Worm (Caenorhabditis elegans) whole organism, mixed stage, embryonic: ENCODE measurements around the gene zipt-2.1.

Source experiments
- M03D4.4 ChIP-seq: sonication (generic microtip); optimal IDR thresholded peaks from 2 replicates; lab custom pipeline; 2017; ENCODE audit warnings: mild to moderate bottlenecking, missing genetic modification characterization, missing compliant biosample characterization
- bed-3 ChIP-seq: fragments of 200-800 bp; sonication (Bioruptor generic); optimal IDR thresholded peaks from 3 replicates; lab custom pipeline; 2018; ENCODE audit warnings: mild to moderate bottlenecking, missing genetic modification characterization, moderate library complexity, missing compliant biosample characterization
- ceh-39 ChIP-seq: fragments of 150-350 bp; optimal IDR thresholded peaks from 2 replicates; lab custom pipeline; 2014; ENCODE audit warnings: missing biosample characterization, missing genetic modification characterization
- ceh-83 ChIP-seq: fragments of 200-800 bp; sonication (Bioruptor generic); optimal IDR thresholded peaks from 2 replicates; lab custom pipeline; 2018; ENCODE audit warnings: mild to moderate bottlenecking, missing genetic modification characterization, missing compliant biosample characterization
- ces-1 ChIP-seq: fragments of 150-350 bp; optimal IDR thresholded peaks from 2 replicates; lab custom pipeline; 2014; ENCODE audit warnings: missing biosample characterization, missing genetic modification reagents, missing genetic modification characterization
- cnd-1 ChIP-seq: fragments of 200-800 bp; sonication (Bioruptor generic); optimal IDR thresholded peaks from 2 replicates; lab custom pipeline; 2018; ENCODE audit warnings: mild to moderate bottlenecking, missing genetic modification characterization, missing compliant biosample characterization
- elt-1 ChIP-seq: sonication (generic microtip); optimal IDR thresholded peaks from 2 replicates; lab custom pipeline; 2017; ENCODE audit warnings: missing genetic modification characterization, mild to moderate bottlenecking, missing compliant biosample characterization, antibody characterized with exemption, moderate library complexity, borderline replicate concordance; ENCODE audit not compliant: insufficient read depth
- elt-3 ChIP-seq: fragments of 150-350 bp; optimal IDR thresholded peaks from 2 replicates; lab custom pipeline; 2014; ENCODE audit warnings: missing biosample characterization, missing genetic modification characterization
- flh-1 ChIP-seq: fragments of 200-800 bp; sonication (Bioruptor generic); optimal IDR thresholded peaks from 2 replicates; lab custom pipeline; 2018; ENCODE audit warnings: mild to moderate bottlenecking, missing genetic modification characterization, moderate library complexity, missing compliant biosample characterization
- ham-2 ChIP-seq: fragments of 200-800 bp; sonication (Bioruptor generic); optimal IDR thresholded peaks from 2 replicates; lab custom pipeline; 2018; ENCODE audit warnings: mild to moderate bottlenecking, missing genetic modification characterization, missing compliant biosample characterization
- hlh-1 ChIP-seq: fragments of 150-350 bp; optimal IDR thresholded peaks from 2 replicates; lab custom pipeline; 2014; ENCODE audit warnings: missing biosample characterization, missing genetic modification reagents, missing genetic modification characterization
- lin-13 ChIP-seq: fragments of 150-350 bp; optimal IDR thresholded peaks from 2 replicates; lab custom pipeline; 2014; ENCODE audit warnings: missing biosample characterization, missing genetic modification characterization
- lin-32 ChIP-seq: fragments of 200-800 bp; sonication (Bioruptor generic); optimal IDR thresholded peaks from 2 replicates; lab custom pipeline; 2018; ENCODE audit warnings: mild to moderate bottlenecking, missing genetic modification characterization, missing compliant biosample characterization
- lsy-2 ChIP-seq: fragments of 150-350 bp; optimal IDR thresholded peaks from 2 replicates; lab custom pipeline; 2014; ENCODE audit warnings: missing biosample characterization, missing genetic modification characterization
- mab-5 ChIP-seq: fragments of 150-350 bp; optimal IDR thresholded peaks from 2 replicates; lab custom pipeline; 2014; ENCODE audit warnings: missing biosample characterization, missing genetic modification characterization
- mep-1 ChIP-seq: fragments of 150-350 bp; optimal IDR thresholded peaks from 2 replicates; lab custom pipeline; 2017; ENCODE audit warnings: missing biosample characterization, missing genetic modification reagents, missing genetic modification characterization, inconsistent platforms
- mls-2 ChIP-seq: sonication (generic microtip); optimal IDR thresholded peaks from 2 replicates; lab custom pipeline; 2016; ENCODE audit warnings: mild to moderate bottlenecking, missing genetic modification characterization, moderate library complexity, missing compliant biosample characterization
- nhr-12 ChIP-seq: fragments of 150-350 bp; optimal IDR thresholded peaks from 2 replicates; lab custom pipeline; 2014; ENCODE audit warnings: missing biosample characterization, missing genetic modification characterization
- nhr-2 ChIP-seq: fragments of 150-350 bp; optimal IDR thresholded peaks from 2 replicates; lab custom pipeline; 2014; ENCODE audit warnings: missing biosample characterization, missing genetic modification characterization
- nhr-237 ChIP-seq: fragments of 150-350 bp; optimal IDR thresholded peaks from 2 replicates; lab custom pipeline; 2014; ENCODE audit warnings: missing biosample characterization, missing genetic modification characterization
- nhr-28 ChIP-seq: fragments of 150-350 bp; optimal IDR thresholded peaks from 2 replicates; lab custom pipeline; 2014; ENCODE audit warnings: missing biosample characterization, missing genetic modification characterization
- nhr-76 ChIP-seq: sonication (generic microtip); optimal IDR thresholded peaks from 2 replicates; lab custom pipeline; 2017; ENCODE audit warnings: missing biosample characterization, missing genetic modification characterization
- pha-4 ChIP-seq: fragments of 150-350 bp; optimal IDR thresholded peaks from 2 replicates; lab custom pipeline; 2018; ENCODE audit warnings: missing biosample characterization, missing genetic modification reagents, missing genetic modification characterization
- sem-2 ChIP-seq: fragments of 200-800 bp; sonication (Bioruptor generic); optimal IDR thresholded peaks from 2 replicates; lab custom pipeline; 2018; ENCODE audit warnings: mild to moderate bottlenecking, missing genetic modification characterization, missing compliant biosample characterization
- snpc-4 ChIP-seq: fragments of 150-350 bp; optimal IDR thresholded peaks from 2 replicates; lab custom pipeline; 2014; ENCODE audit warnings: missing biosample characterization, missing genetic modification characterization
- sptf-1 ChIP-seq: sonication (generic microtip); optimal IDR thresholded peaks from 2 replicates; lab custom pipeline; 2017; ENCODE audit warnings: mild to moderate bottlenecking, missing genetic modification characterization, moderate library complexity, missing compliant biosample characterization
- tbx-8 ChIP-seq: fragments of 200-800 bp; sonication (Bioruptor generic); optimal IDR thresholded peaks from 2 replicates; lab custom pipeline; 2018; ENCODE audit warnings: mild to moderate bottlenecking, missing genetic modification characterization, moderate library complexity, missing compliant biosample characterization
- unc-120 ChIP-seq: sonication (generic microtip); optimal IDR thresholded peaks from 2 replicates; lab custom pipeline; 2017; ENCODE audit warnings: missing genetic modification characterization, missing compliant biosample characterization; ENCODE audit not compliant: poor library complexity, severe bottlenecking
- unc-39 ChIP-seq: fragments of 150-350 bp; optimal IDR thresholded peaks from 2 replicates; lab custom pipeline; 2014; ENCODE audit warnings: missing biosample characterization, missing genetic modification characterization
- unc-62 ChIP-seq: fragments of 150-350 bp; optimal IDR thresholded peaks from 2 replicates; lab custom pipeline; 2014; ENCODE audit warnings: missing biosample characterization, missing genetic modification reagents, missing genetic modification characterization
- zip-8 ChIP-seq: fragments of 150-350 bp; optimal IDR thresholded peaks from 2 replicates; lab custom pipeline; 2014; ENCODE audit warnings: missing biosample characterization, missing genetic modification characterization
- ztf-11 ChIP-seq: fragments of 150-350 bp; optimal IDR thresholded peaks from 2 replicates; lab custom pipeline; 2014; ENCODE audit warnings: missing biosample characterization, missing genetic modification characterization

zipt-2.1 gene

DNA sequence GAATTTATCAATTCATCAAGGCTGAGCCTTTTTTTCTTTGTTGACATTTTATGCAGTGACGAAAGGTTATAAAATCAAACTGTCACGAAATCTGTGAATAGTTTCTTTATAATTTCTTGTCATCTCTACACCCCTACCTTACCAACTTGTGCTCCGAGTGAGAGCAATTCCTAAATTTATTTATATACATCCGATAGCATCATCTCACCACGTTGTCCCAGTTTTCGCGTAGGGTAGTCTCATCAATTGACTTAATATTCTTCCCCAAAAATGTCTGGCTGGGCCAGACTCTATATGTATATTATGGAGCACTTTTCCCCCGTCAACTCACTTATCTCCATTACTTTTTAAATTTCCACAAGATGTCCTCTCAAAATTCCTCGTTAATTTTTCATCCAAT, 25.9 kb downstream of the zipt-2.1 start:
- TF ChIP-seq bed-3 (no peak), elt-1 (tag; lab: Kevin White, UChicago) (no peak), nhr-237 (no peak), nhr-28 (tag; lab: Kevin White, UChicago) (no peak), lin-13 (tag; lab: Kevin White, UChicago) (no peak), unc-120 (tag; lab: Kevin White, UChicago) (no peak), lin-32 (GFP tag; lab: Kevin White, UChicago) (no peak), nhr-2 (no peak), ceh-83 (no peak)
- TF ChIP-seq, all 35 proteins: peak for 0

ce11 chrIV:10826029-10826428, 26.6 kb downstream of the zipt-2.1 start:
- TF ChIP-seq lsy-2 (tag; lab: Kevin White, UChicago) (no peak), flh-1 (GFP tag; lab: Kevin White, UChicago) (no peak), mep-1 (tag; lab: Kevin White, UChicago) (no peak), zip-8 (tag; lab: Kevin White, UChicago) (no peak), ces-1 (GFP tag; lab: Kevin White, UChicago) (no peak), mls-2 (no peak), bed-3 (no peak), elt-3 (tag; lab: Kevin White, UChicago) (no peak), unc-120 (tag; lab: Kevin White, UChicago) (no peak), cnd-1 (no peak), unc-62 (GFP tag; lab: Kevin White, UChicago) (no peak), ceh-39 (no peak), nhr-2 (no peak), lin-13 (tag; lab: Kevin White, UChicago) (no peak), mab-5 (tag; lab: Kevin White, UChicago) (no peak), snpc-4 (no peak), tbx-8 (GFP tag; lab: Kevin White, UChicago) (no peak), elt-1 (tag; lab: Kevin White, UChicago) (no peak)

ce11 chrIV:10828049-10828448, 28.6 kb downstream of the zipt-2.1 start, which contains the start of gene npax-3:
Gene npax-3, minus strand, starts transcription at chrIV:10828149.
- TF ChIP-seq M03D4.4 (tag; lab: Kevin White, UChicago) (no peak), ham-2 (no peak), ceh-39 (no peak), ces-1 (GFP tag; lab: Kevin White, UChicago) (no peak), flh-1 (GFP tag; lab: Kevin White, UChicago) (no peak), nhr-76 (no peak), pha-4 (tag; lab: Kevin White, UChicago) (no peak), nhr-28 (tag; lab: Kevin White, UChicago) (no peak), nhr-2 (no peak), sptf-1 (no peak), mls-2 (no peak), unc-39 (tag; lab: Kevin White, UChicago) (no peak), nhr-12 (tag; lab: Kevin White, UChicago) (no peak), hlh-1 (tag; lab: Kevin White, UChicago) (no peak), sem-2 (GFP tag; lab: Kevin White, UChicago) (no peak), snpc-4 (no peak), ceh-83 (no peak), ztf-11 (tag; lab: Kevin White, UChicago) (no peak)

- TF ChIP-seq elt-1 (tag; lab: Kevin White, UChicago) (no peak), sem-2 (GFP tag; lab: Kevin White, UChicago) (no peak), mep-1 (tag; lab: Kevin White, UChicago) (no peak), zip-8 (tag; lab: Kevin White, UChicago) (no peak), ztf-11 (tag; lab: Kevin White, UChicago) (no peak), bed-3 (no peak), lin-13 (tag; lab: Kevin White, UChicago) (no peak), flh-1 (GFP tag; lab: Kevin White, UChicago) (no peak), elt-3 (tag; lab: Kevin White, UChicago) (no peak), mls-2 (no peak), lin-32 (GFP tag; lab: Kevin White, UChicago) (no peak), M03D4.4 (tag; lab: Kevin White, UChicago) (no peak), ceh-39 (no peak), lsy-2 (tag; lab: Kevin White, UChicago) (no peak), hlh-1 (tag; lab: Kevin White, UChicago) (no peak), unc-120 (tag; lab: Kevin White, UChicago) (no peak), unc-39 (tag; lab: Kevin White, UChicago) (no peak)
These were observed 32.7 kb downstream of the zipt-2.1 start, which contains the start of gene best-15 for ce11 chrIV:10832148-10832547. Gene best-15, minus strand, starts transcription at chrIV:10832248.
